Worm (Caenorhabditis elegans) whole organism, young adult: Measurements from ENCODE around the gene str-240.

ENCODE experiments used
- B0261.1 ChIP-seq: sonication (generic microtip); optimal IDR thresholded peaks from 2 replicates; lab custom pipeline; 2016; ENCODE audit warnings: mild to moderate bottlenecking, missing genetic modification characterization, moderate library complexity, missing compliant biosample characterization
- B0336.3 ChIP-seq: fragments of 200-800 bp; sonication (Bioruptor generic); IDR thresholded peaks from 2 replicates; pipeline ENCODE4 v1.3.6; 2022; ENCODE audit warnings: missing genetic modification characterization, missing compliant biosample characterization
- F33H1.4 ChIP-seq: fragments of 200-800 bp; sonication (Bioruptor generic); IDR thresholded peaks from 2 replicates; pipeline ENCODE4 v1.3.6; 2022; ENCODE audit warnings: missing genetic modification reagents, missing genetic modification characterization, missing compliant biosample characterization
- F37B4.10 ChIP-seq: fragments of 200-800 bp; sonication (Bioruptor generic); IDR thresholded peaks from 2 replicates; pipeline ENCODE4 v1.3.6; 2022; ENCODE audit warnings: missing genetic modification characterization, missing compliant biosample characterization
- F52B5.7 ChIP-seq: sonication (generic microtip); optimal IDR thresholded peaks from 2 replicates; lab custom pipeline; 2016; ENCODE audit warnings: mild to moderate bottlenecking, missing genetic modification characterization, missing compliant biosample characterization
- Y56A3A.18 ChIP-seq: fragments of 200-800 bp; sonication (Bioruptor generic); IDR thresholded peaks from 2 replicates; pipeline ENCODE4 v1.3.6; 2022; ENCODE audit warnings: missing genetic modification reagents, missing genetic modification characterization, missing compliant biosample characterization
- akir-1 ChIP-seq: fragments of 200-800 bp; sonication (Bioruptor generic); optimal IDR thresholded peaks from 2 replicates; lab custom pipeline; 2018; ENCODE audit warnings: mild to moderate bottlenecking, missing genetic modification characterization, moderate library complexity, missing compliant biosample characterization
- aptf-2 ChIP-seq: fragments of 200-800 bp; sonication (Bioruptor generic); conservative IDR thresholded peaks from 2 replicates; pipeline ENCODE4 v1.3.6; 2022; ENCODE audit warnings: missing genetic modification reagents, missing genetic modification characterization, missing compliant biosample characterization
- cebp-1 ChIP-seq, 2 experiments: fragments of 200-800 bp in 1 of 2; sonication (Bioruptor generic) in 1 of 2; sonication (generic microtip) in 1 of 2; IDR thresholded peaks in 1 of 2; optimal IDR thresholded peaks in 1 of 2; 2 replicates each; pipeline versions ENCODE4 v1.3.6 to Lab custom; 2017 to 2022; ENCODE audit warnings: missing compliant biosample characterization in 2 of 2, missing genetic modification characterization in 2 of 2, mild to moderate bottlenecking in 1 of 2, missing genetic modification reagents in 1 of 2, moderate library complexity in 1 of 2
- cebp-2 ChIP-seq: fragments of 200-800 bp; sonication (Bioruptor generic); IDR thresholded peaks from 2 replicates; pipeline ENCODE4 v1.3.6; 2022; ENCODE audit warnings: missing genetic modification characterization, missing compliant biosample characterization
- ceh-100 ChIP-seq: fragments of 200-800 bp; sonication (Bioruptor generic); IDR thresholded peaks from 2 replicates; pipeline ENCODE4 v1.3.6; 2022; ENCODE audit warnings: missing genetic modification reagents, missing genetic modification characterization, missing compliant biosample characterization
- ceh-27 ChIP-seq: fragments of 200-800 bp; sonication (Bioruptor generic); optimal IDR thresholded peaks from 2 replicates; lab custom pipeline; 2018; ENCODE audit warnings: mild to moderate bottlenecking, missing genetic modification characterization, moderate library complexity, missing compliant biosample characterization
- ceh-58 ChIP-seq: fragments of 200-800 bp; sonication (Bioruptor generic); IDR thresholded peaks from 2 replicates; pipeline ENCODE4 v1.3.6; 2022; ENCODE audit warnings: missing genetic modification characterization, missing compliant biosample characterization
- die-1 ChIP-seq: sonication (generic microtip); optimal IDR thresholded peaks from 2 replicates; lab custom pipeline; 2016; ENCODE audit warnings: missing genotype, mild to moderate bottlenecking, missing genetic modification characterization, missing compliant biosample characterization
- efl-1 ChIP-seq: fragments of 150-350 bp; optimal IDR thresholded peaks from 2 replicates; lab custom pipeline; 2014; ENCODE audit warnings: missing biosample characterization, missing genetic modification reagents, missing genetic modification characterization
- gei-17 ChIP-seq: fragments of 200-800 bp; sonication (Bioruptor generic); optimal IDR thresholded peaks from 2 replicates; lab custom pipeline; 2018; ENCODE audit warnings: mild to moderate bottlenecking, missing genetic modification characterization, missing compliant biosample characterization
- hlh-12 ChIP-seq: sonication (generic microtip); optimal IDR thresholded peaks from 2 replicates; lab custom pipeline; 2016; ENCODE audit warnings: missing genetic modification characterization, missing compliant biosample characterization
- hrde-1 ChIP-seq: sonication (generic microtip); optimal IDR thresholded peaks from 2 replicates; lab custom pipeline; 2016; ENCODE audit warnings: missing genetic modification characterization, mild to moderate bottlenecking, missing compliant biosample characterization, moderate library complexity, missing genotype, missing genetic modification reagents, borderline replicate concordance
- hsf-1 ChIP-seq: fragments of 200-800 bp; sonication (Bioruptor generic); IDR thresholded peaks from 2 replicates; pipeline ENCODE4 v1.3.6; 2022; ENCODE audit warnings: missing genetic modification reagents, missing genetic modification characterization, missing compliant biosample characterization
- lsy-27 ChIP-seq: sonication (generic microtip); optimal IDR thresholded peaks from 2 replicates; lab custom pipeline; 2017; ENCODE audit warnings: missing genetic modification characterization, mild to moderate bottlenecking, missing compliant biosample characterization, antibody characterized with exemption, missing genotype, borderline replicate concordance; ENCODE audit not compliant: insufficient read depth
- madf-10 ChIP-seq: sonication (generic microtip); optimal IDR thresholded peaks from 2 replicates; lab custom pipeline; 2016; ENCODE audit warnings: mild to moderate bottlenecking, missing genetic modification characterization, missing compliant biosample characterization
- madf-8 ChIP-seq: fragments of 200-800 bp; sonication (Bioruptor generic); conservative IDR thresholded peaks from 2 replicates; pipeline ENCODE4 v1.3.6; 2022; ENCODE audit warnings: missing genetic modification reagents, missing genetic modification characterization, missing compliant biosample characterization
- mcd-1 ChIP-seq: fragments of 200-800 bp; sonication (Bioruptor generic); IDR thresholded peaks from 2 replicates; pipeline ENCODE4 v1.3.6; 2022; ENCODE audit warnings: missing genetic modification reagents, missing genetic modification characterization, missing compliant biosample characterization
- mel-28 ChIP-seq: sonication (generic microtip); optimal IDR thresholded peaks from 2 replicates; lab custom pipeline; 2016; ENCODE audit warnings: borderline replicate concordance, mild to moderate bottlenecking, missing genetic modification characterization, missing compliant biosample characterization
- mes-4 ChIP-seq: sonication (generic microtip); optimal IDR thresholded peaks from 2 replicates; lab custom pipeline; 2016; ENCODE audit warnings: missing genotype, missing genetic modification characterization, missing compliant biosample characterization
- nhr-27 ChIP-seq: fragments of 200-800 bp; sonication (Bioruptor generic); optimal IDR thresholded peaks from 2 replicates; lab custom pipeline; 2018; ENCODE audit warnings: mild to moderate bottlenecking, missing genetic modification characterization, moderate library complexity, missing compliant biosample characterization
- pbrm-1 ChIP-seq: fragments of 200-800 bp; sonication (Bioruptor generic); IDR thresholded peaks from 2 replicates; pipeline ENCODE4 v1.3.6; 2022; ENCODE audit warnings: missing genetic modification reagents, missing genetic modification characterization, missing compliant biosample characterization
- pha-4 ChIP-seq: fragments of 150-350 bp; sonication (generic microtip); optimal IDR thresholded peaks from 2 replicates; lab custom pipeline; 2014; ENCODE audit warnings: missing biosample characterization, missing genetic modification reagents, missing genetic modification characterization
- repo-1 ChIP-seq: sonication (generic microtip); optimal IDR thresholded peaks from 2 replicates; lab custom pipeline; 2017; ENCODE audit warnings: mild to moderate bottlenecking, missing genetic modification characterization, missing compliant biosample characterization
- rpc-1 ChIP-seq, 2 experiments: fragments of 150-350 bp in 1 of 2; sonication (generic microtip) in 1 of 2; optimal IDR thresholded peaks; 2 replicates each; lab custom pipeline; 2014 to 2018; ENCODE audit warnings: missing biosample characterization in 1 of 2, missing genetic modification characterization in 1 of 2, missing genetic modification reagents in 1 of 2, missing genotype in 1 of 2
- snpc-1.1 ChIP-seq: sonication (generic microtip); optimal IDR thresholded peaks from 2 replicates; lab custom pipeline; 2017; ENCODE audit warnings: missing genetic modification characterization, mild to moderate bottlenecking, missing compliant biosample characterization, antibody characterized with exemption, moderate library complexity, missing genotype, missing genetic modification reagents; ENCODE audit not compliant: insufficient read depth
- snpc-3.4 ChIP-seq: sonication (generic microtip); optimal IDR thresholded peaks from 2 replicates; lab custom pipeline; 2017; ENCODE audit warnings: missing genetic modification characterization, mild to moderate bottlenecking, missing compliant biosample characterization, antibody characterized with exemption, moderate library complexity, missing genotype, missing genetic modification reagents
- snpc-4 ChIP-seq, 5 experiments: fragments of 150-350 bp in 1 of 5; sonication (generic microtip) in 4 of 5; optimal IDR thresholded peaks; 2 replicates each; lab custom pipeline; 2014 to 2018; ENCODE audit warnings: missing genetic modification characterization in 5 of 5, missing biosample characterization in 3 of 5, antibody characterized with exemption in 2 of 5, mild to moderate bottlenecking in 2 of 5, missing compliant biosample characterization in 2 of 5, missing genotype in 2 of 5, moderate library complexity in 2 of 5, missing genetic modification reagents in 1 of 5
- sptf-2 ChIP-seq: fragments of 200-800 bp; sonication (Bioruptor generic); optimal IDR thresholded peaks from 2 replicates; lab custom pipeline; 2018; ENCODE audit warnings: mild to moderate bottlenecking, missing genetic modification characterization, missing compliant biosample characterization
- tbx-9 ChIP-seq: sonication (generic microtip); optimal IDR thresholded peaks from 2 replicates; lab custom pipeline; 2016; ENCODE audit warnings: borderline replicate concordance, missing genetic modification characterization, inconsistent platforms, missing compliant biosample characterization
- xnd-1 ChIP-seq: sonication (generic microtip); optimal IDR thresholded peaks from 2 replicates; lab custom pipeline; 2016; ENCODE audit warnings: missing genotype, missing genetic modification reagents, missing genetic modification characterization, missing compliant biosample characterization
- ztf-22 ChIP-seq: fragments of 200-800 bp; sonication (Bioruptor generic); optimal IDR thresholded peaks from 2 replicates; lab custom pipeline; 2018; ENCODE audit warnings: mild to moderate bottlenecking, missing genetic modification characterization, moderate library complexity, missing compliant biosample characterization

Gene str-240

ce11 chrV:1553004-1553403 is 31.3 kb upstream of the str-240 start, which contains the start of gene srsx-8:
Gene srsx-8 (minus strand): TSS chrV:1553104.
- TF ChIP-seq aptf-2 (GFP tag; lab: Robert Waterston, UW) = no peak
- no peak for TF ChIP-seq hsf-1 (GFP tag; lab: Robert Waterston, UW)
- TF ChIP-seq lsy-27 = no peak
- TF ChIP-seq hrde-1 = no peak
- TF ChIP-seq Y56A3A.18 (GFP tag; lab: Robert Waterston, UW) = no peak
- no peak for TF ChIP-seq B0261.1
- TF ChIP-seq, all 124 proteins: peak for 0

ce11 chrV:1551143-1551542 is 29.4 kb upstream of the str-240 start:
- no peak for TF ChIP-seq F52B5.7
- no peak for TF ChIP-seq efl-1 (GFP tag; lab: Kevin White, UChicago)
- no peak for TF ChIP-seq snpc-3.4 (tag; lab: Kevin White, UChicago)
- no peak for TF ChIP-seq nhr-27
- TF ChIP-seq snpc-1.1 = no peak
- TF ChIP-seq pbrm-1 (GFP tag; lab: Robert Waterston, UW) = no peak
- TF ChIP-seq ztf-22 = no peak
- TF ChIP-seq hlh-12 (tag; lab: Kevin White, UChicago) = no peak
- TF ChIP-seq die-1 (tag; lab: Kevin White, UChicago) = no peak
- no peak for TF ChIP-seq sptf-2 (GFP tag; lab: Kevin White, UChicago)

- TF ChIP-seq pbrm-1 (GFP tag; lab: Robert Waterston, UW) (no peak), madf-10 (no peak), tbx-9 (tag; lab: Kevin White, UChicago) (no peak), hlh-12 (tag; lab: Kevin White, UChicago) (no peak), xnd-1 (tag; lab: Kevin White, UChicago) (no peak), gei-17 (GFP tag; lab: Kevin White, UChicago) (no peak), F33H1.4 (no peak), ceh-58 (GFP tag; lab: Robert Waterston, UW) (no peak), akir-1 (GFP tag; lab: Kevin White, UChicago) (no peak), ceh-100 (GFP tag; lab: Robert Waterston, UW) (no peak), repo-1 (tag; lab: Kevin White, UChicago) (no peak), snpc-1.1 (peak; percentile 41), F37B4.10 (GFP tag; lab: Robert Waterston, UW) (no peak), madf-8 (GFP tag; lab: Robert Waterston, UW) (no peak), snpc-4 (GFP tag; optimal IDR thresholded peaks at IDR 0.05; lab: Kevin White, UChicago) (no peak), snpc-4 (tag; optimal IDR thresholded peaks at IDR 0.05; lab: Kevin White, UChicago) (peak in 3 of 4 experiments; percentile 37 to 87 (median 84))
Observed at ce11 chrV:1550697-1551096, 29.0 kb upstream of the str-240 start.

ce11 chrV:1547843-1548242 is 26.1 kb upstream of the str-240 start, which contains the start of gene F52F10.2:
Gene F52F10.2 (plus strand): TSS chrV:1548143.
- TF ChIP-seq ceh-100 (GFP tag; lab: Robert Waterston, UW) (no peak), B0336.3 (GFP tag; lab: Robert Waterston, UW) (no peak), mes-4 (tag; lab: Kevin White, UChicago) (no peak), mcd-1 (GFP tag; lab: Robert Waterston, UW) (no peak), cebp-2 (GFP tag; lab: Robert Waterston, UW) (no peak), pha-4 (tag; lab: Kevin White, UChicago) (no peak), efl-1 (GFP tag; lab: Kevin White, UChicago) (no peak), cebp-1 (GFP tag; IDR thresholded peaks at IDR 0.05; lab: Robert Waterston, UW) (no peak), cebp-1 (tag; optimal IDR thresholded peaks at IDR 0.05; lab: Kevin White, UChicago) (no peak), mel-28 (tag; lab: Kevin White, UChicago) (no peak), ceh-27 (GFP tag; lab: Kevin White, UChicago) (no peak), rpc-1 (optimal IDR thresholded peaks at IDR 0.05; lab: Kevin White, UChicago) (no peak), rpc-1 (tag; optimal IDR thresholded peaks at IDR 0.05; lab: Kevin White, UChicago) (no peak)
